Worm (Caenorhabditis elegans) whole organism, late embryonic: ENCODE data around the gene Y50E8A.10.

Experiments used
- K02D7.2 ChIP-seq: sonication (generic microtip); optimal IDR thresholded peaks from 2 replicates; lab custom pipeline; 2017; ENCODE audit warnings: mild to moderate bottlenecking, missing genetic modification characterization, missing compliant biosample characterization
- K09A11.1 ChIP-seq: sonication (generic microtip); optimal IDR thresholded peaks from 2 replicates; lab custom pipeline; 2017; ENCODE audit warnings: antibody characterized with exemption, mild to moderate bottlenecking, missing genetic modification characterization, missing compliant biosample characterization; ENCODE audit not compliant: insufficient read depth
- T23F11.4 ChIP-seq: fragments of 200-800 bp; sonication (Bioruptor generic); optimal IDR thresholded peaks from 2 replicates; lab custom pipeline; 2018; ENCODE audit warnings: mild to moderate bottlenecking, missing genetic modification characterization, missing compliant biosample characterization
- Y22D7AL.16 ChIP-seq: sonication (generic microtip); optimal IDR thresholded peaks from 2 replicates; lab custom pipeline; 2016; ENCODE audit warnings: missing genetic modification characterization, missing compliant biosample characterization
- ama-1 ChIP-seq: fragments of 150-350 bp; optimal IDR thresholded peaks from 2 replicates; lab custom pipeline; 2014
- ceh-14 ChIP-seq: sonication (generic microtip); optimal IDR thresholded peaks from 2 replicates; lab custom pipeline; 2016; ENCODE audit warnings: missing genotype, missing genetic modification characterization, missing compliant biosample characterization
- ceh-18 ChIP-seq: sonication (generic microtip); optimal IDR thresholded peaks from 2 replicates; lab custom pipeline; 2016; ENCODE audit warnings: missing genetic modification characterization, missing compliant biosample characterization
- ceh-19 ChIP-seq: fragments of 200-800 bp; sonication (Bioruptor generic); optimal IDR thresholded peaks from 2 replicates; lab custom pipeline; 2018; ENCODE audit warnings: mild to moderate bottlenecking, missing genetic modification characterization, missing compliant biosample characterization
- ceh-2 ChIP-seq: sonication (generic microtip); optimal IDR thresholded peaks from 2 replicates; lab custom pipeline; 2016; ENCODE audit warnings: missing genotype, missing genetic modification characterization, missing compliant biosample characterization
- ceh-22 ChIP-seq: sonication (generic microtip); optimal IDR thresholded peaks from 2 replicates; lab custom pipeline; 2017; ENCODE audit warnings: missing biosample characterization, missing genetic modification characterization
- ceh-24 ChIP-seq: sonication (generic microtip); optimal IDR thresholded peaks from 2 replicates; lab custom pipeline; 2016; ENCODE audit warnings: mild to moderate bottlenecking, missing genetic modification characterization, missing compliant biosample characterization
- ceh-31 ChIP-seq: sonication (generic microtip); optimal IDR thresholded peaks from 2 replicates; lab custom pipeline; 2016; ENCODE audit warnings: missing genetic modification characterization, missing compliant biosample characterization
- ceh-45 ChIP-seq: fragments of 200-800 bp; sonication (Bioruptor generic); IDR thresholded peaks from 2 replicates; pipeline ENCODE4 v1.3.6; 2022; ENCODE audit warnings: missing genetic modification reagents, missing genetic modification characterization, missing compliant biosample characterization
- ceh-48 ChIP-seq: sonication (generic microtip); optimal IDR thresholded peaks from 2 replicates; lab custom pipeline; 2016; ENCODE audit warnings: missing genetic modification characterization, inconsistent platforms, missing compliant biosample characterization
- che-1 ChIP-seq: sonication (generic microtip); optimal IDR thresholded peaks from 2 replicates; lab custom pipeline; 2016; ENCODE audit warnings: mild to moderate bottlenecking, missing genetic modification characterization, missing compliant biosample characterization
- dmd-4 ChIP-seq: sonication (generic microtip); optimal IDR thresholded peaks from 2 replicates; lab custom pipeline; 2016; ENCODE audit warnings: borderline replicate concordance, missing genetic modification characterization, missing compliant biosample characterization
- elt-2 ChIP-seq: sonication (generic microtip); optimal IDR thresholded peaks from 2 replicates; lab custom pipeline; 2016; ENCODE audit warnings: missing genetic modification reagents, missing genetic modification characterization, missing compliant biosample characterization
- elt-4 ChIP-seq: sonication (generic microtip); optimal IDR thresholded peaks from 2 replicates; lab custom pipeline; 2016; ENCODE audit warnings: missing genetic modification characterization, missing compliant biosample characterization
- ets-4 ChIP-seq: sonication (generic microtip); optimal IDR thresholded peaks from 2 replicates; lab custom pipeline; 2016; ENCODE audit warnings: missing genetic modification characterization, missing compliant biosample characterization
- eyg-1 ChIP-seq: sonication (generic microtip); optimal IDR thresholded peaks from 2 replicates; lab custom pipeline; 2016; ENCODE audit warnings: missing genotype, missing genetic modification characterization, missing compliant biosample characterization
- hlh-13 ChIP-seq: fragments of 200-800 bp; sonication (Bioruptor generic); optimal IDR thresholded peaks from 2 replicates; lab custom pipeline; 2018; ENCODE audit warnings: mild to moderate bottlenecking, missing genetic modification characterization, missing compliant biosample characterization
- hlh-6 ChIP-seq: sonication (generic microtip); optimal IDR thresholded peaks from 2 replicates; lab custom pipeline; 2016; ENCODE audit warnings: missing genotype, missing genetic modification characterization, missing compliant biosample characterization
- hlh-8 ChIP-seq: sonication (generic microtip); optimal IDR thresholded peaks from 2 replicates; lab custom pipeline; 2016; ENCODE audit warnings: missing genotype, missing genetic modification characterization, missing compliant biosample characterization
- lim-6 ChIP-seq: sonication (generic microtip); optimal IDR thresholded peaks from 2 replicates; lab custom pipeline; 2016; ENCODE audit warnings: missing genetic modification characterization, missing compliant biosample characterization
- lin-11 ChIP-seq: fragments of 200-800 bp; sonication (Bioruptor generic); optimal IDR thresholded peaks from 2 replicates; lab custom pipeline; 2018; ENCODE audit warnings: mild to moderate bottlenecking, missing genetic modification characterization, missing compliant biosample characterization
- mec-3 ChIP-seq: sonication (generic microtip); optimal IDR thresholded peaks from 2 replicates; lab custom pipeline; 2016; ENCODE audit warnings: borderline replicate concordance, missing genetic modification characterization, missing compliant biosample characterization
- nfya-1 ChIP-seq: sonication (generic microtip); optimal IDR thresholded peaks from 2 replicates; lab custom pipeline; 2017; ENCODE audit warnings: missing genetic modification characterization, mild to moderate bottlenecking, missing compliant biosample characterization, antibody characterized with exemption, moderate library complexity
- nhr-11 ChIP-seq: fragments of 150-350 bp; optimal IDR thresholded peaks from 2 replicates; lab custom pipeline; 2014; ENCODE audit warnings: missing biosample characterization, missing genetic modification characterization
- pag-3 ChIP-seq: sonication (generic microtip); optimal IDR thresholded peaks from 2 replicates; lab custom pipeline; 2016; ENCODE audit warnings: missing compliant biosample characterization, missing genetic modification characterization, borderline replicate concordance
- pat-9 ChIP-seq: fragments of 200-800 bp; sonication (Bioruptor generic); optimal IDR thresholded peaks from 2 replicates; lab custom pipeline; 2018; ENCODE audit warnings: mild to moderate bottlenecking, missing genetic modification characterization, moderate library complexity, missing compliant biosample characterization
- pax-1 ChIP-seq: fragments of 150-350 bp; optimal IDR thresholded peaks from 2 replicates; lab custom pipeline; 2014; ENCODE audit warnings: missing biosample characterization, missing genetic modification characterization
- pqm-1 ChIP-seq: sonication (generic microtip); optimal IDR thresholded peaks from 2 replicates; lab custom pipeline; 2016; ENCODE audit warnings: missing genetic modification characterization, missing compliant biosample characterization
- pros-1 ChIP-seq: fragments of 150-350 bp; optimal IDR thresholded peaks from 2 replicates; lab custom pipeline; 2014; ENCODE audit warnings: missing biosample characterization, missing genetic modification reagents, missing genetic modification characterization
- ref-2 ChIP-seq: sonication (generic microtip); optimal IDR thresholded peaks from 2 replicates; lab custom pipeline; 2016; ENCODE audit warnings: missing genetic modification characterization, missing compliant biosample characterization
- rnt-1 ChIP-seq: sonication (generic microtip); optimal IDR thresholded peaks from 2 replicates; lab custom pipeline; 2016; ENCODE audit warnings: missing genetic modification characterization, missing compliant biosample characterization
- sdc-2 ChIP-seq: sonication (generic microtip); optimal IDR thresholded peaks from 2 replicates; lab custom pipeline; 2016; ENCODE audit warnings: missing genotype, missing genetic modification characterization, missing compliant biosample characterization
- sox-4 ChIP-seq: sonication (generic microtip); optimal IDR thresholded peaks from 2 replicates; lab custom pipeline; 2017; ENCODE audit warnings: mild to moderate bottlenecking, missing genetic modification characterization, inconsistent platforms, missing compliant biosample characterization
- tbx-2 ChIP-seq: sonication (generic microtip); optimal IDR thresholded peaks from 2 replicates; lab custom pipeline; 2016; ENCODE audit warnings: missing genetic modification characterization, missing compliant biosample characterization
- tbx-7 ChIP-seq: sonication (generic microtip); optimal IDR thresholded peaks from 2 replicates; lab custom pipeline; 2016; ENCODE audit warnings: missing genotype, missing genetic modification characterization, missing compliant biosample characterization
- unc-55 ChIP-seq: sonication (generic microtip); optimal IDR thresholded peaks from 2 replicates; lab custom pipeline; 2017; ENCODE audit warnings: missing biosample characterization, missing genetic modification reagents, missing genetic modification characterization
- unc-86 ChIP-seq: sonication (generic microtip); optimal IDR thresholded peaks from 2 replicates; lab custom pipeline; 2016; ENCODE audit warnings: missing genetic modification characterization, missing compliant biosample characterization
- zip-5 ChIP-seq: sonication (generic microtip); optimal IDR thresholded peaks from 2 replicates; lab custom pipeline; 2016; ENCODE audit warnings: missing genetic modification characterization, missing compliant biosample characterization

Gene Y50E8A.10

ce11 chrV:14793043-14793442 is 13.2 kb downstream of the Y50E8A.10 start:
- no peak for TF ChIP-seq mec-3
- peak; percentile 1 for TF ChIP-seq ceh-31 (tag; lab: Kevin White, UChicago)

ce11 chrV:14797886-14798285 is 18.1 kb downstream of the Y50E8A.10 start:
- no peak for TF ChIP-seq ceh-45 (GFP tag; lab: Robert Waterston, UW)
- no peak for TF ChIP-seq unc-55 (GFP tag; lab: Kevin White, UChicago)
- no peak for TF ChIP-seq lim-6 (tag; lab: Kevin White, UChicago)
- no peak for TF ChIP-seq T23F11.4 (GFP tag; lab: Kevin White, UChicago)
- no peak for TF ChIP-seq pros-1 (tag; lab: Kevin White, UChicago)
- no peak for TF ChIP-seq ceh-24 (tag; lab: Kevin White, UChicago)
- TF ChIP-seq ceh-2 (tag; lab: Kevin White, UChicago) = no peak
- TF ChIP-seq ceh-14 = no peak
- no peak for TF ChIP-seq tbx-7 (tag; lab: Kevin White, UChicago)
- TF ChIP-seq unc-86 (tag; lab: Kevin White, UChicago) = no peak
- TF ChIP-seq Y22D7AL.16 (tag; lab: Kevin White, UChicago) = no peak
- TF ChIP-seq dmd-4 = no peak

ce11 chrV:14800402-14800801 is 20.6 kb downstream of the Y50E8A.10 start:
- TF ChIP-seq hlh-8 (no peak), K02D7.2 (tag; lab: Kevin White, UChicago) (no peak), elt-4 (tag; lab: Kevin White, UChicago) (no peak), pax-1 (tag; lab: Kevin White, UChicago) (no peak), rnt-1 (tag; lab: Kevin White, UChicago) (peak; percentile 45), sdc-2 (tag; lab: Kevin White, UChicago) (no peak), unc-55 (GFP tag; lab: Kevin White, UChicago) (peak; percentile 90), ceh-18 (peak; percentile 51), nhr-11 (tag; lab: Kevin White, UChicago) (no peak)
- TF ChIP-seq, all 69 proteins: peak for 3

ce11 chrV:14806204-14806737 is 26.5 kb downstream of the Y50E8A.10 start:
- TF ChIP-seq nfya-1 (tag; lab: Kevin White, UChicago) (no peak), rnt-1 (tag; lab: Kevin White, UChicago) (peak; percentile 53), K09A11.1 (tag; lab: Kevin White, UChicago) (no peak), hlh-13 (GFP tag; lab: Kevin White, UChicago) (no peak), unc-55 (GFP tag; lab: Kevin White, UChicago) (peak; percentile 26), pag-3 (tag; lab: Kevin White, UChicago) (no peak), ceh-31 (tag; lab: Kevin White, UChicago) (peak; percentile 18), ceh-45 (GFP tag; lab: Robert Waterston, UW) (no peak), elt-4 (tag; lab: Kevin White, UChicago) (no peak), ref-2 (tag; lab: Kevin White, UChicago) (peak; percentile 27), eyg-1 (no peak), che-1 (tag; lab: Kevin White, UChicago) (no peak), tbx-2 (peak; percentile 41), ets-4 (tag; lab: Kevin White, UChicago) (no peak), ceh-22 (tag; lab: Kevin White, UChicago) (no peak)

ce11 chrV:14813566-14813965 is 33.8 kb downstream of the Y50E8A.10 start:
- no peak for TF ChIP-seq elt-2 (tag; lab: Kevin White, UChicago)
- no peak for TF ChIP-seq ceh-2 (tag; lab: Kevin White, UChicago)
- TF ChIP-seq ama-1 (lab: Kevin White, UChicago) = no peak
- TF ChIP-seq pqm-1 (tag; lab: Kevin White, UChicago) = no peak
- no peak for TF ChIP-seq hlh-6 (tag; lab: Kevin White, UChicago)
- TF ChIP-seq pat-9 = no peak
- no peak for TF ChIP-seq lin-11 (tag; lab: Kevin White, UChicago)
- no peak for TF ChIP-seq zip-5 (tag; lab: Kevin White, UChicago)
- TF ChIP-seq sox-4 = no peak
- no peak for TF ChIP-seq ceh-48
- no peak for TF ChIP-seq ceh-19 (GFP tag; lab: Kevin White, UChicago)
- TF ChIP-seq T23F11.4 (GFP tag; lab: Kevin White, UChicago) = no peak
- no peak for TF ChIP-seq tbx-2
- TF ChIP-seq ceh-45 (GFP tag; lab: Robert Waterston, UW) = no peak
- TF ChIP-seq mec-3 = no peak
